Worm (Caenorhabditis elegans): ENCODE measurements around the gene nlp-63.

Gene nlp-63

ce11 chrII:10203765-10204164 is 48.6 kb downstream of the nlp-63 start:
- TF ChIP-seq cog-1 (tag; optimal IDR thresholded peaks at IDR 0.05) (no peak), tab-1 (GFP tag; IDR thresholded peaks at IDR 0.05) (no peak), flt-1 (GFP tag; IDR thresholded peaks at IDR 0.05) (no peak), ref-1 (GFP tag; conservative IDR thresholded peaks at IDR 0.05) (no peak), klf-2 (GFP tag; conservative IDR thresholded peaks at IDR 0.05) (no peak), ztf-23 (GFP tag; IDR thresholded peaks at IDR 0.05) (no peak), med-1 (GFP tag; optimal IDR thresholded peaks at IDR 0.05; ENCODE audit: insufficient read depth) (no peak), T22C8.4 (GFP tag; IDR thresholded peaks at IDR 0.05) (no peak), ztf-29 (GFP tag; IDR thresholded peaks at IDR 0.05) (no peak)

ce11 chrII:10204428-10205049 is 49.3 kb downstream of the nlp-63 start:
- TF ChIP-seq ref-1 (GFP tag; conservative IDR thresholded peaks at IDR 0.05) (no peak), ztf-29 (GFP tag; IDR thresholded peaks at IDR 0.05) (no peak), klf-2 (GFP tag; conservative IDR thresholded peaks at IDR 0.05) (no peak), cog-1 (tag; optimal IDR thresholded peaks at IDR 0.05) (no peak), T22C8.4 (GFP tag; IDR thresholded peaks at IDR 0.05) (no peak), ztf-23 (GFP tag; IDR thresholded peaks at IDR 0.05) (no peak), tab-1 (GFP tag; IDR thresholded peaks at IDR 0.05) (no peak), flt-1 (GFP tag; IDR thresholded peaks at IDR 0.05) (no peak), med-1 (GFP tag; optimal IDR thresholded peaks at IDR 0.05; ENCODE audit: insufficient read depth) (no peak)

All from whole organism, midembryonic.